Worm (Caenorhabditis elegans) whole organism, L4 larva: Measurements from ENCODE around the gene F56A11.6.
A peak's percentile ranks its signal among the peaks of the same experiment; 100 is the strongest.

Experiments used
- R02D3.7 ChIP-seq: fragments of 150-350 bp; sonication (generic microtip); optimal IDR thresholded peaks from 3 replicates; lab custom pipeline; 2014; ENCODE audit warnings: missing biosample characterization, missing genetic modification characterization
- ceh-82 ChIP-seq: sonication (generic microtip); optimal IDR thresholded peaks from 2 replicates; lab custom pipeline; 2017; ENCODE audit warnings: missing biosample characterization, missing genetic modification characterization
- daf-19 ChIP-seq: fragments of 200-800 bp; sonication (Bioruptor generic); conservative IDR thresholded peaks from 2 replicates; pipeline ENCODE4 v1.3.6; 2022; ENCODE audit warnings: missing genetic modification characterization, missing compliant biosample characterization
- dve-1 ChIP-seq: sonication (generic microtip); optimal IDR thresholded peaks from 2 replicates; lab custom pipeline; 2017; ENCODE audit warnings: antibody characterized with exemption, mild to moderate bottlenecking, missing genetic modification characterization, missing compliant biosample characterization; ENCODE audit not compliant: insufficient read depth
- lir-3 ChIP-seq: sonication (generic microtip); optimal IDR thresholded peaks from 2 replicates; lab custom pipeline; 2016; ENCODE audit warnings: mild to moderate bottlenecking, missing genetic modification characterization, missing compliant biosample characterization
- lsy-2 ChIP-seq, 2 experiments: fragments of 150-350 bp in 1 of 2; sonication (generic microtip) in 1 of 2; optimal IDR thresholded peaks; 2 replicates each; lab custom pipeline; 2014 to 2017; ENCODE audit warnings: missing biosample characterization in 2 of 2, missing genetic modification characterization in 2 of 2
- mxl-2 ChIP-seq: fragments of 200-800 bp; sonication (Bioruptor generic); conservative IDR thresholded peaks from 2 replicates; pipeline ENCODE4 v1.3.6; 2022; ENCODE audit warnings: missing genetic modification reagents, missing genetic modification characterization, missing compliant biosample characterization
- nhr-25 ChIP-seq: sonication (generic microtip); optimal IDR thresholded peaks from 2 replicates; lab custom pipeline; 2017; ENCODE audit warnings: missing genetic modification characterization, mild to moderate bottlenecking, missing compliant biosample characterization, antibody characterized with exemption, moderate library complexity, borderline replicate concordance; ENCODE audit not compliant: insufficient read depth
- skn-1 ChIP-seq: fragments of 150-350 bp; optimal IDR thresholded peaks from 2 replicates; lab custom pipeline; 2014; ENCODE audit warnings: missing biosample characterization, missing genetic modification characterization
- spr-3 ChIP-seq: fragments of 200-800 bp; sonication (Bioruptor generic); optimal IDR thresholded peaks from 2 replicates; lab custom pipeline; 2018; ENCODE audit warnings: mild to moderate bottlenecking, missing genetic modification characterization, missing compliant biosample characterization
- unc-39 ChIP-seq: sonication (generic microtip); optimal IDR thresholded peaks from 2 replicates; lab custom pipeline; 2017; ENCODE audit warnings: missing biosample characterization, missing genetic modification characterization
- unc-62 ChIP-seq, 3 experiments: fragments of 150-350 bp in 1 of 3; sonication (generic microtip); optimal IDR thresholded peaks in 2 of 3; peaks in 1 of 3; 1 replicate in 1 of 3; 2 replicates in 2 of 3; lab custom pipeline; 2014 to 2017; ENCODE audit warnings: missing biosample characterization in 3 of 3, missing genetic modification characterization in 3 of 3, missing genetic modification reagents in 3 of 3, missing genotype in 1 of 3
- zag-1 ChIP-seq: fragments of 150-350 bp; optimal IDR thresholded peaks from 2 replicates; lab custom pipeline; 2014; ENCODE audit warnings: missing biosample characterization, missing genetic modification characterization
- ztf-7 ChIP-seq: fragments of 150-350 bp; optimal IDR thresholded peaks from 2 replicates; lab custom pipeline; 2014; ENCODE audit warnings: missing biosample characterization, missing genetic modification characterization

DNA sequence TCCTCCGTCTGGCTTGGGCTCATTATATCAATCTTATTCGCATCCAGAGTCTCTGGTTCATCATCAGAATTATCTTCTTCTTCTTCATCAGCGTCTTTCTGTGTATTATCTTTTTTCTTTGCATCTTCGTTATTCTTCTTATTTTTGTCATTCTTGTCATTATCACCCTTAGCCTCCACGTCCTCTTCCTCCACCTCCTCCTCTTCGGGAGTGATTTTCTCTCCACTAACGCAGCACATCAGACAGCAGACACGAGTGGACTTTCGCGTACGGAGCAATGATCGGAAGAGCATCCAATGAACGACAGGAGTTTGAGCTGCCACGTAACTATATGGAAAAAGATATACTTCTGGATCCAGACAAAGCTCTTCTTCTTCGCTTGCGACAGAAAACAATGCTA is 2.0 kb upstream of the F56A11.6 start:
- TF ChIP-seq skn-1 (tag; lab: Kevin White, UChicago) (no peak), zag-1 (tag; lab: Kevin White, UChicago) (no peak), daf-19 (GFP tag; lab: Robert Waterston, UW) (no peak), ztf-7 (tag; lab: Kevin White, UChicago) (no peak), nhr-25 (tag; lab: Kevin White, UChicago) (no peak), lsy-2 (tag; optimal IDR thresholded peaks at IDR 0.05; lab: Kevin White, UChicago) (no peak), spr-3 (no peak), R02D3.7 (tag; lab: Kevin White, UChicago) (no peak), unc-62 (GFP tag; optimal IDR thresholded peaks at IDR 0.05 in 1 of 2; lab: Kevin White, UChicago) (peak in 1 of 2 experiments; percentile 59), unc-62 (tag; optimal IDR thresholded peaks at IDR 0.05; lab: Kevin White, UChicago) (no peak), unc-39 (tag; lab: Kevin White, UChicago) (no peak), lir-3 (tag; lab: Kevin White, UChicago) (no peak), ceh-82 (tag; lab: Kevin White, UChicago) (no peak), mxl-2 (no peak), dve-1 (tag; lab: Kevin White, UChicago) (no peak)
